Fruit fly (Drosophila melanogaster): Measurements from ENCODE around the gene Efa6.

The Efa6 gene

dm6 chr3R:22587419-22587963, at the start of gene Efa6 (continued):
- TF ChIP-seq CG16779 (tag; optimal IDR thresholded peaks at IDR 0.05) (no peak), Sox102F (GFP tag; optimal IDR thresholded peaks at IDR 0.05) (no peak), Ets21C (GFP tag; optimal IDR thresholded peaks at IDR 0.05) (no peak)

dm6 chr3R:22538877-22539276, 48.7 kb upstream of the Efa6 start:
- TF ChIP-seq CG11294 (GFP tag; IDR thresholded peaks at IDR 0.05) (no peak), spab (GFP tag; optimal IDR thresholded peaks at IDR 0.05) (no peak), CG8632 (GFP tag; optimal IDR thresholded peaks at IDR 0.05) (peak; percentile 49), fd85E (GFP tag; optimal IDR thresholded peaks at IDR 0.05) (no peak), Eip93F (GFP tag; optimal IDR thresholded peaks at IDR 0.05) (no peak), pdm3 (GFP tag; optimal IDR thresholded peaks at IDR 0.05) (peak; percentile 35), eg (GFP tag; IDR thresholded peaks at IDR 0.05) (no peak), esn (GFP tag; optimal IDR thresholded peaks at IDR 0.05) (peak; percentile 43), CG6792 (GFP tag; optimal IDR thresholded peaks at IDR 0.05) (peak; percentile 38), dsx (GFP tag; optimal IDR thresholded peaks at IDR 0.05; ENCODE audit: poor library complexity, severe bottlenecking) (no peak), CG31627 (GFP tag; optimal IDR thresholded peaks at IDR 0.05) (no peak), Eip78C (GFP tag) (peak; percentile 82), CG1621 (tag; optimal IDR thresholded peaks at IDR 0.05) (no peak), CG6163 (GFP tag; IDR thresholded peaks at IDR 0.05) (no peak), CG6854 (GFP tag; optimal IDR thresholded peaks at IDR 0.05) (no peak), Sox15 (GFP tag; optimal IDR thresholded peaks at IDR 0.05) (no peak), ss (GFP tag; optimal IDR thresholded peaks at IDR 0.05) (no peak), CG16779 (tag; optimal IDR thresholded peaks at IDR 0.05) (no peak), svp (GFP tag) (peak; percentile 46), Blimp-1 (GFP tag; optimal IDR thresholded peaks at IDR 0.05) (no peak), Sox102F (GFP tag; optimal IDR thresholded peaks at IDR 0.05) (no peak), CG3919 (GFP tag; optimal IDR thresholded peaks at IDR 0.05) (peak; percentile 18), CG15336 (GFP tag; IDR thresholded peaks at IDR 0.05) (no peak), cyc (GFP tag; optimal IDR thresholded peaks at IDR 0.05) (no peak), CG7368 (GFP tag; optimal IDR thresholded peaks at IDR 0.05) (no peak), Sox14 (GFP tag; optimal IDR thresholded peaks at IDR 0.05) (peak; percentile 6), CG10669 (GFP tag; optimal IDR thresholded peaks at IDR 0.05) (peak; percentile 28), CG8319 (GFP tag; optimal IDR thresholded peaks at IDR 0.05) (peak; percentile 36), net (GFP tag; optimal IDR thresholded peaks at IDR 0.05) (no peak), dac (GFP tag; optimal IDR thresholded peaks at IDR 0.05) (no peak), Ets21C (GFP tag; optimal IDR thresholded peaks at IDR 0.05) (no peak), Eip75B (GFP tag; optimal IDR thresholded peaks at IDR 0.05) (peak; percentile 43), Met (GFP tag; optimal IDR thresholded peaks at IDR 0.05) (peak; percentile 21), CG8119 (GFP tag; IDR thresholded peaks at IDR 0.05) (no peak), lz (GFP tag; optimal IDR thresholded peaks at IDR 0.05) (peak; percentile 28), Smox (GFP tag; optimal IDR thresholded peaks at IDR 0.05) (no peak), CG11902 (GFP tag; optimal IDR thresholded peaks at IDR 0.05) (peak; percentile 25), CG6276 (GFP tag; optimal IDR thresholded peaks at IDR 0.05) (no peak), CG6808 (GFP tag; optimal IDR thresholded peaks at IDR 0.05) (peak; percentile 16), CG34406 (GFP tag; optimal IDR thresholded peaks at IDR 0.05) (peak; percentile 58), Ets96B (tag; optimal IDR thresholded peaks at IDR 0.05) (peak; percentile 47), CG11762 (GFP tag; optimal IDR thresholded peaks at IDR 0.05; ENCODE audit: insufficient read depth) (peak; percentile 27), vri (GFP tag; optimal IDR thresholded peaks at IDR 0.05) (no peak), Hr38 (GFP tag; optimal IDR thresholded peaks at IDR 0.05) (no peak), CG3032 (tag; optimal IDR thresholded peaks at IDR 0.05) (peak; percentile 40), fd59A (GFP tag; optimal IDR thresholded peaks at IDR 0.05) (no peak), fkh (GFP tag; optimal IDR thresholded peaks at IDR 0.05) (no peak), acj6 (GFP tag; optimal IDR thresholded peaks at IDR 0.05) (peak; percentile 32), topi (GFP tag; optimal IDR thresholded peaks at IDR 0.05) (peak; percentile 41), Hr39 (GFP tag; optimal IDR thresholded peaks at IDR 0.05) (no peak)

Data from whole organism, prepupa.